Fruit fly (Drosophila melanogaster) whole organism, pupa: ENCODE data around the gene CG13919.

Source experiments
- CG13204 ChIP-seq: fragments of 200-800 bp; sonication (Bioruptor generic); optimal IDR thresholded peaks from 2 replicates; lab custom pipeline; 2018; ENCODE audit warnings: missing biosample characterization, mild to moderate bottlenecking, missing genetic modification characterization, moderate library complexity
- CG17806 ChIP-seq: fragments of 200-800 bp; sonication (Bioruptor generic); optimal IDR thresholded peaks from 2 replicates; lab custom pipeline; 2018; ENCODE audit warnings: missing biosample characterization, mild to moderate bottlenecking, missing genetic modification characterization, moderate library complexity
- CG8159 ChIP-seq: fragments of 200-800 bp; sonication (Bioruptor generic); optimal IDR thresholded peaks from 3 replicates; lab custom pipeline; 2018; ENCODE audit warnings: missing biosample characterization, mild to moderate bottlenecking, missing genetic modification characterization, moderate library complexity
- CG8301 ChIP-seq: fragments of 200-800 bp; sonication (Bioruptor generic); optimal IDR thresholded peaks from 2 replicates; lab custom pipeline; 2018; ENCODE audit warnings: missing biosample characterization, mild to moderate bottlenecking, missing genetic modification characterization
- CG9948 ChIP-seq: fragments of 200-800 bp; sonication (Bioruptor generic); optimal IDR thresholded peaks from 2 replicates; lab custom pipeline; 2018; ENCODE audit warnings: missing biosample characterization, mild to moderate bottlenecking, missing genetic modification characterization, moderate library complexity
- D1 ChIP-seq: fragments of 200-800 bp; sonication (Bioruptor generic); optimal IDR thresholded peaks from 2 replicates; lab custom pipeline; 2018; ENCODE audit warnings: missing biosample characterization, mild to moderate bottlenecking, missing genetic modification characterization, moderate library complexity
- EcR ChIP-seq: fragments of 200-800 bp; sonication (Bioruptor generic); optimal IDR thresholded peaks from 3 replicates; lab custom pipeline; 2019; ENCODE audit warnings: missing biosample characterization, missing genetic modification characterization, mild to moderate bottlenecking, moderate library complexity, missing genetic modification reagents
- Ets98B ChIP-seq: fragments of 200-800 bp; sonication (Bioruptor generic); IDR thresholded peaks from 2 replicates; pipeline ENCODE4 v1.3.6; 2022; ENCODE audit warnings: missing biosample characterization, missing genetic modification characterization
- Pif1A ChIP-seq: fragments of 200-800 bp; sonication (Bioruptor generic); optimal IDR thresholded peaks from 3 replicates; lab custom pipeline; 2016; ENCODE audit warnings: missing biosample characterization, missing genetic modification characterization
- rn ChIP-seq: fragments of 200-800 bp; sonication (Bioruptor generic); IDR thresholded peaks from 2 replicates; pipeline ENCODE4 v1.3.6; 2022; ENCODE audit warnings: missing biosample characterization, missing genetic modification characterization

DNA sequence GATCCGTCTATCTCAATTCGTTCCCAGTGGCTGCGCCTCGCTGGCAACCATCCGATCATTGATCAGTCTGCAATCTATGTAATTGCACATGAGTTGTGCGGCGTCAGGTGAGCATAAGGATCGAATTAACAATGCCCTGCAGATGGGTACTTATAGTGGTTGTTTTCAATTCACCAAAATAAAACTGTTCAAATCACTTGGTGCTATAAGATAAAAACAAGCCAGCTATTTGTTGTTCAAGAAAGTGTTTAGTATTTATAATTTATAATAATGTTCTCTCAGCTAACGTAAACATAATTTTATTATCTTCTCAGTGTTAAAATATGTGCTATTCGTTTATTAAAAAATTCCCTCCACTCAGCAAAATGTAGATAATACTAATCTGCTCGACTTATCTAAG lies 29.6 kb upstream of the CG13919 start, which contains the start of gene CG12105:
- TF ChIP-seq CG8159 (tag; lab: Kevin White, UChicago), result no peak
- no peak for TF ChIP-seq EcR (GFP tag; lab: Kevin White, UChicago)
- TF ChIP-seq Ets98B (GFP tag; lab: Robert Waterston, UW), result no peak
- no peak for TF ChIP-seq CG13204 (GFP tag; lab: Kevin White, UChicago)
- TF ChIP-seq rn (GFP tag; lab: Robert Waterston, UW), result no peak
- TF ChIP-seq CG17806 (tag; lab: Kevin White, UChicago), result no peak
- TF ChIP-seq D1, result no peak
- no peak for TF ChIP-seq Pif1A (GFP tag; lab: Kevin White, UChicago)
- TF ChIP-seq CG9948 (tag; lab: Kevin White, UChicago), result no peak
- no peak for TF ChIP-seq CG8301
